Fruit fly (Drosophila melanogaster) whole organism, prepupa: ENCODE results near the gene mamo.

Experiments
- CG15336 ChIP-seq: fragments of 200-800 bp; sonication (Bioruptor generic); IDR thresholded peaks from 2 replicates; pipeline ENCODE4 v1.3.6; 2022; ENCODE audit warnings: missing biosample characterization, missing genetic modification characterization
- CG6854 ChIP-seq: fragments of 200-800 bp; sonication (Bioruptor generic); optimal IDR thresholded peaks from 2 replicates; lab custom pipeline; 2017; ENCODE audit warnings: missing biosample characterization, mild to moderate bottlenecking, missing genetic modification characterization
- Gug ChIP-seq: fragments of 200-800 bp; sonication (Bioruptor generic); IDR thresholded peaks from 2 replicates; pipeline ENCODE4 v1.3.6; 2022; ENCODE audit warnings: missing biosample characterization, missing genetic modification characterization
- Hr39 ChIP-seq: fragments of 200-800 bp; sonication (Bioruptor generic); optimal IDR thresholded peaks from 2 replicates; lab custom pipeline; 2016; ENCODE audit warnings: missing biosample characterization, missing genetic modification characterization
- Hr4 ChIP-seq: fragments of 200-800 bp; sonication (Bioruptor generic); optimal IDR thresholded peaks from 3 replicates; lab custom pipeline; 2016; ENCODE audit warnings: missing biosample characterization, missing genetic modification characterization
- Lpt ChIP-seq: fragments of 200-800 bp; sonication (Bioruptor generic); optimal IDR thresholded peaks from 3 replicates; lab custom pipeline; 2016; ENCODE audit warnings: missing biosample characterization, missing genetic modification characterization
- Sox14 ChIP-seq: fragments of 200-800 bp; sonication (Bioruptor generic); optimal IDR thresholded peaks from 3 replicates; lab custom pipeline; 2016; ENCODE audit warnings: missing biosample characterization, missing genetic modification characterization
- dac ChIP-seq: fragments of 200-800 bp; sonication (Bioruptor generic); optimal IDR thresholded peaks from 2 replicates; lab custom pipeline; 2017; ENCODE audit warnings: missing biosample characterization, mild to moderate bottlenecking, missing genetic modification characterization
- fd85E ChIP-seq: fragments of 200-800 bp; sonication (Bioruptor generic); optimal IDR thresholded peaks from 3 replicates; lab custom pipeline; 2016; ENCODE audit warnings: missing biosample characterization, missing genetic modification characterization
- spab ChIP-seq: fragments of 200-800 bp; sonication (Bioruptor generic); optimal IDR thresholded peaks from 2 replicates; lab custom pipeline; 2017; ENCODE audit warnings: missing biosample characterization, mild to moderate bottlenecking, missing genetic modification characterization, missing genetic modification reagents

- TF ChIP-seq dac = no peak
- no peak for TF ChIP-seq fd85E (GFP tag; lab: Kevin White, UChicago)
- peak; percentile 71 for TF ChIP-seq CG15336
- peak; percentile 38 for TF ChIP-seq Lpt (GFP tag; lab: Kevin White, UChicago)
- no peak for TF ChIP-seq CG6854 (GFP tag; lab: Kevin White, UChicago)
- TF ChIP-seq Hr4 (GFP tag; lab: Kevin White, UChicago) = peak; percentile 43
- peak; percentile 19 for TF ChIP-seq spab
- peak; percentile 30 for TF ChIP-seq Sox14 (GFP tag; lab: Kevin White, UChicago)
- TF ChIP-seq Gug (GFP tag; lab: Robert Waterston, UW) = peak; percentile 36; the same call in 1 of the 2 replicates
- TF ChIP-seq Hr39 (GFP tag; lab: Kevin White, UChicago) = peak; percentile 23
Observed at dm6 chrX:13972402-13972994, 17.8 kb downstream of the mamo start.
